Worm (Caenorhabditis elegans): ENCODE results near the gene C13F10.7.

C13F10.7 gene

ce11 chrV:7230847-7231246, 7.8 kb upstream of the C13F10.7 start, which contains the start of the genes gei-6 and krr-1 (continued):
- TF ChIP-seq nhr-12 (tag; optimal IDR thresholded peaks at IDR 0.05) (no peak), unc-55 (GFP tag; optimal IDR thresholded peaks at IDR 0.05) (peak; percentile 79), snpc-4 (tag; optimal IDR thresholded peaks at IDR 0.05) (no peak), elt-3 (tag; optimal IDR thresholded peaks at IDR 0.05) (no peak), nhr-25 (tag; optimal IDR thresholded peaks at IDR 0.05) (no peak), F13H6.1 (tag; optimal IDR thresholded peaks at IDR 0.05) (peak; percentile 46), mbf-1 (tag; optimal IDR thresholded peaks at IDR 0.05) (no peak), zag-1 (tag; optimal IDR thresholded peaks at IDR 0.05) (no peak), alr-1 (tag; optimal IDR thresholded peaks at IDR 0.05) (no peak), sem-4 (tag; optimal IDR thresholded peaks at IDR 0.05) (peak; percentile 52), ZK546.5 (tag; optimal IDR thresholded peaks at IDR 0.05) (no peak), unc-62 (GFP tag; optimal IDR thresholded peaks at IDR 0.05) (no peak), nhr-21 (tag; optimal IDR thresholded peaks at IDR 0.05) (no peak), ama-1 (optimal IDR thresholded peaks at IDR 0.05) (no peak), lin-13 (GFP tag; optimal IDR thresholded peaks at IDR 0.05) (peak; percentile 10), peb-1 (tag; optimal IDR thresholded peaks at IDR 0.05) (no peak), nhr-11 (tag; optimal IDR thresholded peaks at IDR 0.05) (no peak), gmeb-1 (tag; optimal IDR thresholded peaks at IDR 0.05) (peak; percentile 75), C34F6.9 (tag; optimal IDR thresholded peaks at IDR 0.05) (peak; percentile 29)

- no peak for TF ChIP-seq peb-1 (tag; optimal IDR thresholded peaks at IDR 0.05)
These were observed 2.8 kb upstream of the C13F10.7 start for ce11 chrV:7225894-7226293.

ce11 chrV:7224947-7225346, 1.9 kb upstream of the C13F10.7 start, which contains the start of gene fkb-3:
Gene fkb-3, plus strand, starts transcription at chrV:7225223.
- no peak for TF ChIP-seq peb-1 (tag; optimal IDR thresholded peaks at IDR 0.05)
- TF ChIP-seq nhr-21 (tag; optimal IDR thresholded peaks at IDR 0.05) = peak; percentile 24
- TF ChIP-seq alr-1 (tag; optimal IDR thresholded peaks at IDR 0.05) = no peak
- TF ChIP-seq nhr-237 (tag; optimal IDR thresholded peaks at IDR 0.05) = no peak
- TF ChIP-seq crh-2 (tag; optimal IDR thresholded peaks at IDR 0.05) = peak; percentile 14
- TF ChIP-seq Y55F3AM.14 (GFP tag; optimal IDR thresholded peaks at IDR 0.05) = no peak
- TF ChIP-seq lin-11 (tag; optimal IDR thresholded peaks at IDR 0.05) = no peak

- TF ChIP-seq nhr-237 (tag; optimal IDR thresholded peaks at IDR 0.05) (no peak), ztf-1 (GFP tag; conservative IDR thresholded peaks at IDR 0.05) (no peak), egl-27 (tag; optimal IDR thresholded peaks at IDR 0.05) (no peak), ama-1 (optimal IDR thresholded peaks at IDR 0.05) (no peak)
These were observed 1.3 kb upstream of the C13F10.7 start for ce11 chrV:7224353-7224752.

- TF ChIP-seq C34F6.9 (tag; optimal IDR thresholded peaks at IDR 0.05) (peak; percentile 45), unc-55 (GFP tag; optimal IDR thresholded peaks at IDR 0.05) (peak; percentile 16), crh-2 (tag; optimal IDR thresholded peaks at IDR 0.05) (no peak), ztf-4 (tag; optimal IDR thresholded peaks at IDR 0.05) (no peak), lin-13 (GFP tag; optimal IDR thresholded peaks at IDR 0.05) (no peak), snpc-4 (tag; optimal IDR thresholded peaks at IDR 0.05) (no peak), ztf-1 (GFP tag; conservative IDR thresholded peaks at IDR 0.05) (no peak), mab-5 (tag; optimal IDR thresholded peaks at IDR 0.05) (peak; percentile 48), nhr-129 (tag; optimal IDR thresholded peaks at IDR 0.05) (peak; percentile 2), nhr-11 (tag; optimal IDR thresholded peaks at IDR 0.05) (no peak), gmeb-1 (tag; optimal IDR thresholded peaks at IDR 0.05) (no peak), ceh-82 (tag; optimal IDR thresholded peaks at IDR 0.05) (no peak)
These were observed 889 bp upstream of the C13F10.7 start, which contains the start of gene C13F10.1 for ce11 chrV:7223941-7224340. Gene C13F10.1, plus strand, starts transcription at chrV:7224078.

- TF ChIP-seq unc-55 (GFP tag; optimal IDR thresholded peaks at IDR 0.05) = peak; percentile 19
- no peak for TF ChIP-seq C34F6.9 (tag; optimal IDR thresholded peaks at IDR 0.05)
- TF ChIP-seq fos-1 (tag; optimal IDR thresholded peaks at IDR 0.05) = peak; percentile 5
- peak in 1 of 2 experiments; percentile 19 for TF ChIP-seq lsy-2 (tag; optimal IDR thresholded peaks at IDR 0.05)
These were observed 2.0 kb downstream of the C13F10.7 start, which contains the start of the genes C13F10.8, C13F10.6 and kxd-1 for ce11 chrV:7220973-7221519. Gene C13F10.8, minus strand, starts transcription at chrV:7221023. Gene C13F10.6, minus strand, starts transcription at chrV:7221039. Gene kxd-1, plus strand, starts transcription at chrV:7221469.
